Worm (Caenorhabditis elegans): Measurements from ENCODE around the gene gst-28.
A peak's percentile ranks its signal among the peaks of the same experiment; 100 is the strongest.

gst-28 gene

DNA sequence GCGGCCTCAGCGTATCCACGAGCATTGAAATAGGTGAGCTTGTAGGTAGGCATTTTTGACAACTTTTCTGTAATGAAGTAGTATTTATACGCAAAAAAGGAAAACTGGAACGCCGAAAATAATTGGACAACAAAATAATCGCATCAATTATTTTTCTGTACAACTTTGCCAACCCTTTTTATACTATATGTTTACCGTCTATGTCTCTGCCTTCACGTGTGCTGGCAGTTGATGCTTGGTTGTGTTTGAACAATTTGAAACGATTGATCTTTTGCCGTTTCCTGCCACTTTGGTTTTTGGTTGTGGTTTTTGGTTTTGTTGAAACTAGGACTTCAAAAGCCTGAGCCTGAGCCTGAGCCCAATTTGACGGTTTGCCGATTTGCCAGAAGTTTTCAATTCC, at the start of gene gst-28:
Gene gst-28, minus strand, starts transcription at position 238 of the 400 bp plus-strand sequence.
- TF ChIP-seq sma-9 (GFP tag; optimal IDR thresholded peaks at IDR 0.05) = peak; percentile 14
- TF ChIP-seq sma-9 (tag; optimal IDR thresholded peaks at IDR 0.05) = no peak
- TF ChIP-seq F13H6.1 (tag; optimal IDR thresholded peaks at IDR 0.05) = no peak

DNA sequence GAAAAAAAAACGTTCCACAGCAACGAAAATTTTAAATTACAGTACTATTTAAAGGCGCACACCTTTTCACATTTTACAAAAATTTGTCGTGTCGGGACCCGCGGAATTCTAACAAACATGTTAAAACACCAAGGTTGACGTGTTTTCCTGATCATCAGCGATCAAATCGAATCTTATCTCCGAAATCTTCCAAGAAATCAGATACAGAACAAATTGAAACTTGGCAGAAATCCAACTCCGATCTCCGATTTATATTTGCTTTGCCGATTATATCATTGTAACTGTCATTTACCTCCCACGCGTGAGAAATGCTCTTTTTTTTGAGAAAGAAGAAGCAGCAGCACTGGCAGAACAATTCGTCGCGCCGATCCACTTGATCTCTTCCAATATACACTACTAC, 46.4 kb upstream of the gst-28 start:
- TF ChIP-seq elt-1 (tag; optimal IDR thresholded peaks at IDR 0.05) (peak; percentile 99), egl-27 (tag; optimal IDR thresholded peaks at IDR 0.05) (peak; percentile 18), F13H6.1 (tag; optimal IDR thresholded peaks at IDR 0.05) (peak; percentile 46), blmp-1 (tag; optimal IDR thresholded peaks at IDR 0.05; ENCODE audit: insufficient read depth) (peak; percentile 16), nhr-11 (tag; optimal IDR thresholded peaks at IDR 0.05) (no peak), sma-9 (GFP tag; optimal IDR thresholded peaks at IDR 0.05) (peak; percentile 86), sma-9 (tag; optimal IDR thresholded peaks at IDR 0.05) (no peak), ztf-1 (GFP tag; conservative IDR thresholded peaks at IDR 0.05) (no peak), nhr-25 (tag; optimal IDR thresholded peaks at IDR 0.05) (peak; percentile 37), nhr-23 (tag; optimal IDR thresholded peaks at IDR 0.05) (peak; percentile 32), ceh-82 (tag; optimal IDR thresholded peaks at IDR 0.05) (no peak), ceh-16 (tag; optimal IDR thresholded peaks at IDR 0.05) (peak; percentile 61)

DNA sequence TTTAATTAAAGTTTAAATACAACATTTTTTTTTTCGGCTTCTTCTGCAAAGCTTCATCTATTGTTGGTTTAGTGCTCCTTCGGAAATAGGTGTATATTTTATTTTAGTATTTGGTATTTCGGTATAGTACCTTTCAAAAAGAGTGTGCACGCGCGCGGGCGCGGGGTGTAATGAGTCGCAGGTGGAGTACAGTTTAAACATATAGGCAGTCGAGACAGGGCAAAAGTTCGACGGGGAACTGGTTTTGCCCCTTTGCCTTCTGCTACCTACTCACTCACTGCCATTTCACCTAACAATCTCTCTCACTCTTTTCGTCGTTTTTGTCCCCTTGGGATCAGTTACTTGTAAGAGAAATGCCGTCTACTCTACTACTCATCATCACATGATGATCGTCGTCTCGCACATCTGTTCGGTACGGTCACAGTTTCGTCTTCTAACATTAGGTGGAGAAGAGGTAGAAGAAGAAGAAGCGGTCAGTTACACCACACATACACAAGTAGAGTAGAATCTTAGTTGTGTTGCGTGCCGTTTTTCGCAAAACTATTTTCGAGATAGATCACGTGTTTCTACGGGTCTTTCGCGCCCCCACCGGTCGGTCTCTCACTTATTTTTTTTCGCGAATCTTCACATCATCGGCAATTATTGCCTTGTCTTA, 45.0 kb upstream of the gst-28 start:
- TF ChIP-seq ztf-11 (tag; optimal IDR thresholded peaks at IDR 0.05) (no peak), aly-2 (tag; optimal IDR thresholded peaks at IDR 0.05) (no peak), nhr-25 (tag; optimal IDR thresholded peaks at IDR 0.05) (peak; percentile 86), nhr-129 (tag; optimal IDR thresholded peaks at IDR 0.05) (peak; percentile 89), nhr-23 (tag; optimal IDR thresholded peaks at IDR 0.05) (no peak), alr-1 (tag; optimal IDR thresholded peaks at IDR 0.05) (no peak), unc-62 (GFP tag; optimal IDR thresholded peaks at IDR 0.05) (no peak), ztf-1 (GFP tag; conservative IDR thresholded peaks at IDR 0.05) (no peak), unc-55 (GFP tag; optimal IDR thresholded peaks at IDR 0.05) (no peak), sem-4 (tag; optimal IDR thresholded peaks at IDR 0.05) (no peak), ceh-82 (tag; optimal IDR thresholded peaks at IDR 0.05) (no peak), lin-11 (tag; optimal IDR thresholded peaks at IDR 0.05) (no peak), fos-1 (tag; optimal IDR thresholded peaks at IDR 0.05) (peak; percentile 19), gmeb-1 (tag; optimal IDR thresholded peaks at IDR 0.05) (no peak), ama-1 (optimal IDR thresholded peaks at IDR 0.05) (no peak), unc-39 (tag; optimal IDR thresholded peaks at IDR 0.05) (no peak), Y55F3AM.14 (GFP tag; optimal IDR thresholded peaks at IDR 0.05) (no peak), egl-27 (tag; optimal IDR thresholded peaks at IDR 0.05) (no peak), elt-3 (tag; optimal IDR thresholded peaks at IDR 0.05) (no peak), nhr-237 (tag; optimal IDR thresholded peaks at IDR 0.05) (no peak), dmd-4 (tag; optimal IDR thresholded peaks at IDR 0.05) (no peak), F13H6.1 (tag; optimal IDR thresholded peaks at IDR 0.05) (peak; percentile 77), nhr-10 (tag; optimal IDR thresholded peaks at IDR 0.05) (no peak), R02D3.7 (tag; optimal IDR thresholded peaks at IDR 0.05) (no peak), mab-5 (tag; optimal IDR thresholded peaks at IDR 0.05) (no peak), blmp-1 (tag; optimal IDR thresholded peaks at IDR 0.05; ENCODE audit: insufficient read depth) (peak; percentile 71), elt-1 (tag; optimal IDR thresholded peaks at IDR 0.05) (no peak), sma-3 (GFP tag; optimal IDR thresholded peaks at IDR 0.05) (peak; percentile 74), skn-1 (tag; optimal IDR thresholded peaks at IDR 0.05) (no peak), lin-13 (GFP tag; optimal IDR thresholded peaks at IDR 0.05) (no peak), nhr-11 (tag; optimal IDR thresholded peaks at IDR 0.05) (no peak), lsy-2 (tag; optimal IDR thresholded peaks at IDR 0.05) (no peak), nhr-6 (tag; optimal IDR thresholded peaks at IDR 0.05) (no peak), lin-39 (tag; optimal IDR thresholded peaks at IDR 0.05) (no peak), crh-2 (tag; optimal IDR thresholded peaks at IDR 0.05) (peak; percentile 53), peb-1 (tag; optimal IDR thresholded peaks at IDR 0.05) (no peak), ztf-4 (tag; optimal IDR thresholded peaks at IDR 0.05) (peak; percentile 57), C34F6.9 (tag; optimal IDR thresholded peaks at IDR 0.05) (no peak), ZK546.5 (tag; optimal IDR thresholded peaks at IDR 0.05) (no peak), zag-1 (tag; optimal IDR thresholded peaks at IDR 0.05) (no peak), ceh-16 (tag; optimal IDR thresholded peaks at IDR 0.05) (peak; percentile 46), snpc-4 (tag; optimal IDR thresholded peaks at IDR 0.05) (no peak), nhr-12 (tag; optimal IDR thresholded peaks at IDR 0.05) (no peak), mbf-1 (tag; optimal IDR thresholded peaks at IDR 0.05) (no peak), nhr-77 (tag; optimal IDR thresholded peaks at IDR 0.05) (no peak), mdl-1 (tag; optimal IDR thresholded peaks at IDR 0.05) (no peak), nhr-21 (tag; optimal IDR thresholded peaks at IDR 0.05) (peak; percentile 59)

All from whole organism, L2 larva.